Worm (Caenorhabditis elegans): ENCODE measurements around the gene rho-1.
A peak's percentile ranks its signal among the peaks of the same experiment; 100 is the strongest.
"Not testable (repeated sequence)": the region's sequence is repeated elsewhere in the genome, so short reads cannot be mapped to it uniquely, and the experiment has no call there.

rho-1 gene

DNA sequence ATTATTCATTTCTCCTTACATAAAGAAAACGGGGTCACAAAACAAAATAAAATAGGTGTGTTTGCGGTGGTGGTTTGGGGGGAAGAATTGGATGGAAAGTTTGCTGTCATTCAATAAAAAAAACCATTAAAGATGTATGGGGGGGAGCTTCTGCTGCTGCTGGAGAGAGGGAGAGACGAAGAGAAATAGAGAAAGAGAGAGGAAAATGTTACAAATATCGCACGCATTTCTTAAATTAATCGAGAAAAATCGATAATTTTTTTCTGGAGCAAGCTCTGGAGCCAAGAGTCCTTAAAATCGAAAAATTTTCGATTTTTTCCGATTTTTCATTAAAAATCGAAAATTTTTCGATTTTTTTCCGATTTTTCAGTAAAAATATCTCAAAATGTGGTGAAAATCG is 6.0 kb downstream of the rho-1 start (continued):
- TF ChIP-seq ama-1 (optimal IDR thresholded peaks at IDR 0.05): peak; percentile 58
- TF ChIP-seq mxl-3 (GFP tag; optimal IDR thresholded peaks at IDR 0.05): no peak
- TF ChIP-seq pha-4 (GFP tag; IDR thresholded peaks at IDR 0.05): peak; percentile 52
- TF ChIP-seq pha-4 (tag; optimal IDR thresholded peaks at IDR 0.05): no peak
- no peak for TF ChIP-seq nhr-76 (tag; optimal IDR thresholded peaks at IDR 0.05)
- TF ChIP-seq nhr-25 (tag; optimal IDR thresholded peaks at IDR 0.05; ENCODE audit: borderline replicate concordance, insufficient read depth): no peak
- no peak for TF ChIP-seq daf-8 (GFP tag; IDR thresholded peaks at IDR 0.05)
- TF ChIP-seq F44E2.7 (GFP tag; IDR thresholded peaks at IDR 0.05): no peak
- TF ChIP-seq mxl-2 (GFP tag; conservative IDR thresholded peaks at IDR 0.05): no peak
- TF ChIP-seq hlh-11 (tag; optimal IDR thresholded peaks at IDR 0.05): no peak
- 0 out of 2 replicates have a peak, but pooled peaks have one; percentile 11 for TF ChIP-seq T26A8.4 (GFP tag; IDR thresholded peaks at IDR 0.05)
- no peak for TF ChIP-seq lin-1 (GFP tag; IDR thresholded peaks at IDR 0.05)
- no peak for TF ChIP-seq spr-3 (GFP tag; optimal IDR thresholded peaks at IDR 0.05)
- TF ChIP-seq duxl-1 (tag; optimal IDR thresholded peaks at IDR 0.05; ENCODE audit: poor library complexity): no peak
- no peak for TF ChIP-seq skn-1 (tag; optimal IDR thresholded peaks at IDR 0.05)
- no peak for TF ChIP-seq lin-38 (GFP tag; IDR thresholded peaks at IDR 0.05)

DNA sequence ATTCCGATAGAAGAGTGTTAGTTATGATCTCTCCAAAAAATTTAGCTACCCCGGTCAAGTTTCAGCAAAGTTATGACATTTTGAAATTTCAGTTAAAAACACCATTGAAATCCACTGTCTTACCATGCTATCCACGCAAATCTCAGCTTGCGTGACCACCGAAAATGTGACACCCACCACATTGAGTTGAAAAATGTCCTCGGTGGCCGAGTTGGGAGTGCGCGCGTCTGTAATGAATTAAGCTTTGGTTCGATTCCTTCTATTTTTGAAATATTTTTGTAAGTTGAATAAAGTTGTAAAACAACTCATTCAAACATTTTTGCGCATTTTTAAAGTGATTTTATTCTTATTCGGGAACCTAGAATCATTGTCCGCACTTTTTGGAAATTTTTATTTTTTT is 6.7 kb downstream of the rho-1 start:
- 0 out of 2 replicates have a peak, but pooled peaks have one; percentile 15 for TF ChIP-seq D1046.2 (GFP tag; IDR thresholded peaks at IDR 0.05)
- peak; percentile 63 for TF ChIP-seq vab-7 (GFP tag; IDR thresholded peaks at IDR 0.05)
- TF ChIP-seq lin-38 (GFP tag; IDR thresholded peaks at IDR 0.05): peak; percentile 60
- peak; percentile 95 for TF ChIP-seq snpc-1.2 (GFP tag; IDR thresholded peaks at IDR 0.05)
- TF ChIP-seq madf-5 (GFP tag; IDR thresholded peaks at IDR 0.05): 0 out of 4 replicates have a peak, but pooled peaks of 1 of the 2 experiments have one; percentile 62
- TF ChIP-seq pha-4 (GFP tag; IDR thresholded peaks at IDR 0.05): peak; percentile 28; the same call in 1 of the 2 replicates
- not testable (repeated sequence) for TF ChIP-seq pha-4 (tag; optimal IDR thresholded peaks at IDR 0.05)
- TF ChIP-seq arid-1 (GFP tag; conservative IDR thresholded peaks at IDR 0.05): 0 out of 2 replicates have a peak, but pooled peaks have one; percentile 38
- peak; percentile 9; the same call in 1 of the 2 replicates for TF ChIP-seq zip-11 (GFP tag; IDR thresholded peaks at IDR 0.05)
- 0 out of 2 replicates have a peak, but pooled peaks have one; percentile 21 for TF ChIP-seq Y48G9A.11 (GFP tag; IDR thresholded peaks at IDR 0.05)

DNA sequence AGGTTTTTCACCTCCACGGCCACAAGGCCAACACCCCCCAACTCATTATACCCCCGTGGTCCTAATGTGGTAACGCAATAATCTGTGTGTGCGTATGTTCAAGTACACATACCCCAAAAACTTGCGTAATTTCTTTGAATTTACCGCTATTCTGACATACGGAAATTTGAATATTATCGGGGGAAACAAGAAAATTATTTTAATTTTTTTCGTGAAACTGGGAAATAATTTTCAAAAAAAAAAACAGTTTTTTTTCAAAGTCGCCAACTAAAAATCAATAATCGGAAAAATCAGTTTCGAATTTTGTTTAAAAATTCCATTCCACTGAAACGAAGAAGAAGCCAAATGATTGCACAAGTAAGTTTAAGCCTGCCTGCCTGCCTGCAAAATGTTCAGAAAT is 7.9 kb downstream of the rho-1 start, which contains the start of gene Y51H4A.938:
Gene Y51H4A.938 (plus strand): TSS at position 301 of the 400 bp plus-strand sequence.
- TF ChIP-seq zfp-3 (GFP tag; conservative IDR thresholded peaks at IDR 0.05); sdz-12 (GFP tag; optimal IDR thresholded peaks at IDR 0.05); madf-5 (GFP tag; IDR thresholded peaks at IDR 0.05): not testable (repeated sequence)

DNA sequence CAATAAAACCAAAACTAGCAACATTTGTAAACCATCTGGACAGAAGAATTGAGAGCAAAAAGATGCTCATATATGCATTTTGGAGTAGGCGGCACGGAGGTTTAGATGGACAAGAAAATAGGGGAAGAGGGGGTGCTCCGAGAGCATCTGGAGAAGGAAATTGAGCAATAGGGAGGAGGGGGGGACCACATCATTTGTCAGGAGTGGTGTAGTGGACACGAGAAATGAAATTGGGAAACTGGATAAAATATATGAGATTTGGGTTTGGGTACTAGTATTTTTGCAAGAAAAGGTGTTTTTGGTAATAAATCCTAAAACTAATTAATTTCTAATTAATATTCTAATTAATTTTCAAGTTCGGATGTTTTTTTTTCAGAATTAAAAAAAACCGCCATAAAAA is 11.7 kb downstream of the rho-1 start, which contains the start of gene Y51H4A.1:
Gene Y51H4A.1 (minus strand): TSS at position 127 of the 400 bp plus-strand sequence.
- TF ChIP-seq nhr-10 (tag; optimal IDR thresholded peaks at IDR 0.05): no peak
- TF ChIP-seq lir-3 (tag; optimal IDR thresholded peaks at IDR 0.05): no peak
- no peak for TF ChIP-seq D1046.2 (GFP tag; IDR thresholded peaks at IDR 0.05)
- no peak for TF ChIP-seq hif-1 (tag; optimal IDR thresholded peaks at IDR 0.05)
- no peak for TF ChIP-seq fkh-10 (GFP tag; optimal IDR thresholded peaks at IDR 0.05)
- TF ChIP-seq nhr-41 (GFP tag; IDR thresholded peaks at IDR 0.05): no peak
- TF ChIP-seq nhr-102 (tag; optimal IDR thresholded peaks at IDR 0.05): no peak

DNA sequence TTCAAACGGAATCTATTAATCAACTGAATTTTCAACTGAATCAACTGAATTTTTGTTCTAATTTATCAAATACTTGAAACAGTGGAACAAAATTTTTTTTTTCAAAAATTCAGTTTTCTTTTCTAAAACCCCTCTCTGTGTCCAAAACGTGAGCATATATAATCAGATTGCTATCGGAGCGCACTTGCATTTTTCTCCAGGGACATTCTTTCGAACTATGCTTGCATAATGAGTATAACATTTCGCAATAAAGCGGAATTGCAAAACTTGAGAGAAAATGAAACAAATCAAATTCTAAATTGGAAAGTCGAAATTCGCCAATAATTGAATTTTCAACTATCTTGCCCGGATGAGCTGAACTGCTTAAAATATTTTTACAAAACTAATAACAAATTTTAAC is 12.7 kb downstream of the rho-1 start:
- TF ChIP-seq ctbp-1 (GFP tag; IDR thresholded peaks at IDR 0.05) (no peak), ZK546.5 (tag; optimal IDR thresholded peaks at IDR 0.05) (no peak), ceh-20 (GFP tag; IDR thresholded peaks at IDR 0.05) (no peak), daf-12 (tag; optimal IDR thresholded peaks at IDR 0.05) (no peak), ces-1 (GFP tag; optimal IDR thresholded peaks at IDR 0.05) (peak; percentile 22), nhr-25 (tag; optimal IDR thresholded peaks at IDR 0.05; ENCODE audit: borderline replicate concordance, insufficient read depth) (no peak), lir-3 (tag; optimal IDR thresholded peaks at IDR 0.05) (no peak)

Measured in whole organism, L4 larva.